Worm (Caenorhabditis elegans) whole organism, L3 larva: ENCODE measurements around the gene srx-131.

ENCODE experiments used
- R02D3.7 ChIP-seq: fragments of 150-350 bp; optimal IDR thresholded peaks from 2 replicates; lab custom pipeline; 2014; ENCODE audit warnings: missing biosample characterization, missing genetic modification characterization
- ZK546.5 ChIP-seq: sonication (generic microtip); optimal IDR thresholded peaks from 2 replicates; lab custom pipeline; 2017; ENCODE audit warnings: missing biosample characterization, missing genetic modification characterization
- daf-12 ChIP-seq: fragments of 150-350 bp; optimal IDR thresholded peaks from 2 replicates; lab custom pipeline; 2014; ENCODE audit warnings: missing biosample characterization, missing genetic modification reagents, missing genetic modification characterization
- egl-27 ChIP-seq: sonication (generic microtip); optimal IDR thresholded peaks from 4 replicates; lab custom pipeline; 2017; ENCODE audit warnings: missing biosample characterization, missing genetic modification reagents, missing genetic modification characterization
- elt-3 ChIP-seq, 3 experiments: fragments of 150-350 bp in 1 of 3; sonication (generic microtip) in 2 of 3; optimal IDR thresholded peaks; 2 replicates in 2 of 3; 4 replicates in 1 of 3; lab custom pipeline; 2014 to 2017; ENCODE audit warnings: missing biosample characterization in 3 of 3, missing genetic modification characterization in 3 of 3
- fkh-10 ChIP-seq: sonication (generic microtip); optimal IDR thresholded peaks from 2 replicates; lab custom pipeline; 2017; ENCODE audit warnings: missing biosample characterization, missing genetic modification reagents, missing genetic modification characterization
- fos-1 ChIP-seq: fragments of 150-350 bp; optimal IDR thresholded peaks from 2 replicates; lab custom pipeline; 2014; ENCODE audit warnings: missing biosample characterization, missing genetic modification characterization
- lin-39 ChIP-seq: fragments of 150-350 bp; optimal IDR thresholded peaks from 2 replicates; lab custom pipeline; 2018; ENCODE audit warnings: missing biosample characterization, missing genetic modification reagents, missing genetic modification characterization
- mdl-1 ChIP-seq: fragments of 150-350 bp; optimal IDR thresholded peaks from 2 replicates; lab custom pipeline; 2014; ENCODE audit warnings: missing biosample characterization, missing genetic modification characterization
- nhr-11 ChIP-seq: fragments of 150-350 bp; optimal IDR thresholded peaks from 2 replicates; lab custom pipeline; 2014; ENCODE audit warnings: missing biosample characterization, missing genetic modification characterization
- unc-62 ChIP-seq: fragments of 150-350 bp; sonication (generic microtip); optimal IDR thresholded peaks from 4 replicates; lab custom pipeline; 2014; ENCODE audit warnings: missing biosample characterization, missing genetic modification reagents, missing genetic modification characterization
- zag-1 ChIP-seq: fragments of 150-350 bp; optimal IDR thresholded peaks from 2 replicates; lab custom pipeline; 2014; ENCODE audit warnings: missing biosample characterization, missing genetic modification characterization

DNA sequence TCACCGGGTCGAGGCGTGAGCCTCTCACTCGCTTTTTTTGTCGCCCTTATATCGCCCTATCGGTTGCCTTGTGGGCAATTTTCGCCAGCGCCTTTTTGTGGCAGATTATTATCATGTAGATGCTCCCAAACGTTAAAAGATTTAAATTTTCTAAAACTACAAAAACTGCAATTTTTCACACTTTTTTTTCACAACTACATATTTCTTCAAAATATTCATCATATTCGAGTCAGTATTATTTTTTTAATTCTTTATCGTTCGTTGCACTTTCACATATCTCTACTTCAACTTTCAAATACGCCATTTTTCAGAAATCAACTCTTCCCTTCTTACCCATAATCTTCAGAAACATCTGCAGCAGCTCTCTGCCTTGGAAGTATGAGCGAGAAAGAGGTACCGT is 32.3 kb upstream of the srx-131 start, which contains the start of gene ceh-24:
- TF ChIP-seq elt-3 (tag; optimal IDR thresholded peaks at IDR 0.05; lab: Kevin White, UChicago) (no peak), R02D3.7 (tag; lab: Kevin White, UChicago) (no peak), zag-1 (tag; lab: Kevin White, UChicago) (no peak), mdl-1 (tag; lab: Kevin White, UChicago) (no peak), lin-39 (no peak), unc-62 (no peak), daf-12 (tag; lab: Kevin White, UChicago) (no peak), nhr-11 (tag; lab: Kevin White, UChicago) (no peak), ZK546.5 (tag; lab: Kevin White, UChicago) (no peak), fos-1 (tag; lab: Kevin White, UChicago) (no peak), egl-27 (tag; lab: Kevin White, UChicago) (no peak), fkh-10 (GFP tag; lab: Kevin White, UChicago) (no peak)
